Fruit fly (Drosophila melanogaster) whole organism: ENCODE measurements around the gene CG12995.
A peak's percentile ranks its signal among the peaks of the same experiment; 100 is the strongest.

ENCODE experiments used
- CG8478 ChIP-seq: fragments of >200 bp; optimal IDR thresholded peaks from 2 replicates; lab custom pipeline; 2018; ENCODE audit warnings: inconsistent platforms
- Dll ChIP-seq: fragments of >200 bp; optimal IDR thresholded peaks from 2 replicates; lab custom pipeline; 2017
- EcR ChIP-seq, 2 experiments: fragments of >200 bp; optimal IDR thresholded peaks; 2 replicates each; lab custom pipeline; 2017; ENCODE audit warnings: missing biosample characterization in 2 of 2, missing genetic modification characterization in 2 of 2, missing genetic modification reagents in 2 of 2
- pan ChIP-seq: fragments of >200 bp; optimal IDR thresholded peaks from 2 replicates; lab custom pipeline; 2017
- psq ChIP-seq: fragments of >200 bp; optimal IDR thresholded peaks from 2 replicates; lab custom pipeline; 2017
- usp ChIP-seq: fragments of >200 bp; optimal IDR thresholded peaks from 2 replicates; lab custom pipeline; 2017; ENCODE audit warnings: missing biosample characterization, missing genetic modification characterization, mixed read lengths

CG12995 gene

dm6 chrX:17188167-17188566 lies 21.6 kb downstream of the CG12995 start:
- no peak for TF ChIP-seq EcR (GFP tag; optimal IDR thresholded peaks at IDR 0.05; lab: Kevin White, UChicago)
- TF ChIP-seq usp (GFP tag; lab: Kevin White, UChicago), result no peak
- TF ChIP-seq Dll (lab: Kevin White, UChicago), result no peak
- no peak for TF ChIP-seq psq
- no peak for TF ChIP-seq pan
- TF ChIP-seq CG8478, result no peak

- TF ChIP-seq psq (no peak), usp (GFP tag; lab: Kevin White, UChicago) (no peak), pan (no peak), Dll (lab: Kevin White, UChicago) (no peak), CG8478 (no peak), EcR (GFP tag; optimal IDR thresholded peaks at IDR 0.05; lab: Kevin White, UChicago) (no peak)
Observed at dm6 chrX:17187495-17187894, 22.3 kb downstream of the CG12995 start.

DNA sequence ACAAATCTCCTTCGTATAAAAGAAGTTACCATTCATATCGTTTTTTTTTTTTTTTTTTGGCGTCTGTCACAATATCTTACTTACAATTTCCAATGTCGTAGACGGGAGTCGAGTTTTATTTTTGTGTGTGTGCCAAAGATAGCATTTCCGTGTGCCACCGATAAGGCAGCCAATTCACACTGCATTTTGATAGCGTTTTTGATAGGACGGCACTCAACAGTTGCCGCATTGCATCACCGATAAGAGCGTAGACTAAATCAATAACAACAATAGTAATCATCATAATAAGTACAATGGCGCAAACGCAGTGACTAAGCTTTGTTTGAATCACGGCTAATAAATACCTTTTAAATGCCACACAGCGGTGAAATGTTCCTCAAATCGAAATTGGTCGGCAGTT lies 23.4 kb downstream of the CG12995 start:
- TF ChIP-seq EcR (GFP tag; optimal IDR thresholded peaks at IDR 0.05; lab: Kevin White, UChicago), result no peak
- TF ChIP-seq CG8478, result no peak
- no peak for TF ChIP-seq psq

- TF ChIP-seq CG8478 (no peak), usp (GFP tag; lab: Kevin White, UChicago) (no peak), pan (no peak), psq (no peak), Dll (lab: Kevin White, UChicago) (no peak), EcR (GFP tag; optimal IDR thresholded peaks at IDR 0.05; lab: Kevin White, UChicago) (no peak)
Observed at dm6 chrX:17183486-17183885, 26.3 kb downstream of the CG12995 start.

DNA sequence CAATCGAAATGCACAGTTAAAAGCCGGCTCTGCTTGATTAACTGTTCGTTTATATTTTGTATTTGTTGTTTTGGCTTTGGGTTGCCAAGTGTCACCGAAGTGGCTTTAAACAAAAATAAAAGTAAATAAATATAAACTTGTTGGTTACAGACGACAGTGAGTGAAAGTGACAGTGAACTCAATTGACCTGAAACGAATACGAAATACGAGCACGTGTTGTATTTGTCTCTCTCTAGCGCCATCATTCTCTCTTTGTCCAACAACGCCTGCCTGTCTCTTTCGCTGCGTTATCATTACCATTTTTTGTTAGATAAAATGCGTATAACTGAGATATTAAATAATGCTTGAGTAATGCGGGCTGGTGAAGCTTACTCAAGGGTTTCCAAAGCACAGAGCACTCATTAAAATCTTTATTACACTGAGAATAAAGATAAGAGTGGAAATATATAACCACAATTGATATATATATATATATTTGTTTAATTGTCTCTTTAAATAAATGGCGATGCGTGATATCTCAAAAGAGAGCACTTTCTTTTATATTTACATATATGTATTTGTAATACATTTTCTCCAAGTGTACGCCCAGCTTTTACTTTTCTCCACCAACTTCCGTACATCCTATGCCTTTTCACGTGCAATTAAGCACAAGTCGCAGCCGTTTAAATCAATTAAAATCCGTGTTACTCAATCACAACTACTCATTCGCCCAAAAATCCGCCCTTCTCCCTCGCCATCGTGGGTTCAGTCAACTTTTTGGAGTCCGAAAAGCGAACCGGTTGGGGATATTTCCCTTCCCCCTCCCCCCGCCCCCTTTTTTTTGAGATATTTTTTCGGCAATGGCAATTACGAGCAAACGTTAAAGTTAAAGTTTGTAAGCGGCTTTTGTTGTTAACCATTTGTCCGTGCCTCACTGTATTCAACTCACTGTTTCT lies 28.3 kb downstream of the CG12995 start:
- TF ChIP-seq CG8478, result no peak
- no peak for TF ChIP-seq usp (GFP tag; lab: Kevin White, UChicago)
- no peak for TF ChIP-seq Dll (lab: Kevin White, UChicago)
- no peak for TF ChIP-seq psq
- TF ChIP-seq pan, result no peak

DNA sequence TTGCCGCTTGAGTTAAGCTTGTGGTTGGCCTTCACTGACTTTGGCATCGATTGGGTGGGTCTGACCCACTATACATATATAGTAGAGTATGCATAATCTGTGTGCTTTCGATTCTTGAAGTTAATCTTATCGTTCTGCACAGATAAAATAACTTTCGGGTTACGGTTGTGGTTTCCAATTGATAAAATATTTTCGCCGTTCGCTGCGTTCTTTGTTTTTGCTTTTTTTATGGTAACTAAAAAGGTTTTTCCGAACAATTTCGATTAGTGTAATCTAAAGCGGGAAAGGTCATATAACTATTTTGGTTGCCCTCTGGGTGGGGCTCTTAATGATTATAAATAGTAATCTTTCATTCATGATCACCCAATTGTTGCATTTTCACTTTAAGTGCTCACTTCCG lies 29.3 kb downstream of the CG12995 start:
- TF ChIP-seq pan, result no peak
- no peak for TF ChIP-seq Dll (lab: Kevin White, UChicago)
- TF ChIP-seq psq, result no peak
- TF ChIP-seq CG8478, result no peak
- TF ChIP-seq EcR (GFP tag; optimal IDR thresholded peaks at IDR 0.05; lab: Kevin White, UChicago), result no peak
- TF ChIP-seq usp (GFP tag; lab: Kevin White, UChicago), result no peak

DNA sequence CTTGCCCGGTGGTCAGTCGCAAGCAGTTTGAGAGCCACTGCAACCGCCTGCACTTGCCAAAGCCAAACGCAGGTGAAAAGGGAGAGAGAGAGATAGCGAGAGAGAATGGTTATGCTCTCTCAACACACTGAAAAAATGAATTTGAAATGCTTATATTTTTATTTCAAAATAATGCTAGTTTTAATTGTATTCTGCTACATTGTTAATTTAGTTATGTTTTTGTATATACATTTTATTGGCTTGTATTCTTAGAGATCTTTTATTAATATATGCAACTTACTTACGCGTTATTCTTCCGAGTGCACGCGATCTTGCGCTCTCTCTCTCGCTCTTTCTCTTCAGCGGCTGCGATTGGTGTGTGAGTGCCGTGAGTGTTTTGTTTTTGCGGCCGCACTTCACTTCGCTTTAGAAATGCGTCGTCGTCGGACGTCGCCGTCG lies 31.3 kb downstream of the CG12995 start:
- peak; percentile 67 for TF ChIP-seq Dll (lab: Kevin White, UChicago)
- no peak for TF ChIP-seq EcR (GFP tag; optimal IDR thresholded peaks at IDR 0.05; lab: Kevin White, UChicago)
- TF ChIP-seq pan, result no peak
- no peak for TF ChIP-seq psq
- TF ChIP-seq usp (GFP tag; lab: Kevin White, UChicago), result no peak
- TF ChIP-seq CG8478, result no peak

DNA sequence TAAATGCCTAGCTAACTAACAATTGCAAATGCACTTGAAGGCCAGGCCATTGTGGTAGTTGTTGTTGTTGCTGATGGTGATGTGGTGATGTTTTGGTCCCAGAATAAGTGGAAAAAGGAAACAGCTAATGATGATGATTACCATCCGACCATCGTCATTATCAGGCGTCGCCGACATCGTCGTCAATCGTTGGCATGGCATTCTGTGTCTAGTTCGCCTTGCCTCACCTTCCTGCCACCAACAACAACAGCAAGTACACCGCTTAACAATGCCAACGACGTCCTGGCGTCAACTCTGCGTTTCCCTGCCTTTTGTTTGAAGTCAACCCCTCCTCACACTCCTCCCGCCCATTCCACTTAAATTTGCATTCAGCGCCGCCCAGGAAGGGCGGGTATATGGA lies 32.2 kb downstream of the CG12995 start:
- TF ChIP-seq pan (no peak), EcR (GFP tag; optimal IDR thresholded peaks at IDR 0.05; lab: Kevin White, UChicago) (no peak), psq (no peak), usp (GFP tag; lab: Kevin White, UChicago) (no peak), Dll (lab: Kevin White, UChicago) (no peak), CG8478 (no peak)

DNA sequence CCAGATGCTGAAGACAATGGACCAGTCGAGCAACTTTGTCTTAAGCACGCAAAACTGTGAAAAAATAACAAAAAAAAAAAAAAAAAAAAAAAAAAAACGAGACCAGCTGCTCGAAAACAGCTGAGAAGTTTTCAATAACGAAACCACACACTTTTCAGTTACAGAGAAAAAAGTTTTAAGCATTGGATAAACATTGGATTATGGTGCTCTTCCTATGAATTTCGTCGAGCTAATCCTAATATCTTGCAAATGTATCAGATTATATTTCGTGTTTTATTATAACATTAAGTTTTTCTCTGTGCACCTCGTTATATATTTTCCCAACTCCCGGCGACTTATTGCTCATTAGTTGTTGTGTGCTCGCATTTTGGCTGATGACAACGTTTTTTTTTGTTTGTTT lies 33.3 kb downstream of the CG12995 start:
- TF ChIP-seq psq, result no peak
- TF ChIP-seq pan, result no peak
- TF ChIP-seq EcR (GFP tag; optimal IDR thresholded peaks at IDR 0.05; lab: Kevin White, UChicago), result no peak
- TF ChIP-seq usp (GFP tag; lab: Kevin White, UChicago), result no peak
- no peak for TF ChIP-seq Dll (lab: Kevin White, UChicago)

DNA sequence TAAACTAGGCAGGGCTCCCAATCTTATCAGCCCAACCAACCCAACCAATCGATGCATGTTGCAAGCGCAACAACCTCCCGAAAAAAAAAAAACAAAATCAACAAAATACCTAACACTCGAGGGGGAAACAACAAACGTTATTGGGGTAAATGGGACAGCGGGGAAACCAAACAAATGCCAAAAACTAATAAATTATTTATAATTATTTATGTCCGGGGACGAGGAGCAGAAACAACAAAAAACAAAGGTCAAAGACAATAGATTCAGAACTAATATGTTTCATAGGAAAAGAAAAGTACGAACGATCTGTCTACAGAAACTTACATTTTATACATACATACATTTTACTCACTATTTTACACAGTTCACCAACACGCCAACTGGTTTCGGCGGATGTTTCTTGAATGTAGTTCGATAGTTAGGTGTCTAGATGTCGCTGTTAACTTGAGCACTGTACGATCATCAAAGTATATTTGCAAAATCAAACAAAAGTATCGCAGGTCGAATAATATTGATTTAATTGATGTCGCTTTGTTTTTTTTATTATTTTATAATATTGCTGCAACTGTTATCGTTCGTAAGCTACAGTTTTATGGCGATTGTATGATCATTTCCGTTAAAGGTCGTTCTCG lies 34.1 kb downstream of the CG12995 start:
- TF ChIP-seq EcR (GFP tag; optimal IDR thresholded peaks at IDR 0.05; lab: Kevin White, UChicago), result no peak
- no peak for TF ChIP-seq Dll (lab: Kevin White, UChicago)
- TF ChIP-seq psq, result no peak
- no peak for TF ChIP-seq CG8478
- TF ChIP-seq usp (GFP tag; lab: Kevin White, UChicago), result no peak
- TF ChIP-seq pan, result no peak

DNA sequence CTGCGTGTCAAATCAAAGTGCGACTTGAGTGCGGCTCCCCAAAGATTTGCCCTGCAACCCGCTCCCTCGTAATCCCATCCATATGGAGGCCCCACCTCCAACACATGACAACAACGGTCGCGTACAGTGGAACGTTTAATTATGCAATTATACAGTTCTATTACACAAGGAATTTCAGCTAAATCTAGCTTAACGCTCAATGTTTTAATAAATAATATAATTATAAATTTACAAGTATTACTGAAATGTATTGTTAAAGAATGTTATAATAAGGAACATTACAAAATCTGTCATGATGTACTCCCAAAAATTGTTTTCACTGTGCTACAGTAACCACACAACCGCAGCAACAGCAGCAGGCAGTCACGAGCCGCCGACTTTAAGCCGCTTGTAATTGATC lies 35.7 kb downstream of the CG12995 start:
- TF ChIP-seq psq, result no peak

- no peak for TF ChIP-seq psq
- TF ChIP-seq EcR (GFP tag; optimal IDR thresholded peaks at IDR 0.05; lab: Kevin White, UChicago), result no peak
- TF ChIP-seq Dll (lab: Kevin White, UChicago), result no peak
- TF ChIP-seq pan, result no peak
- TF ChIP-seq CG8478, result no peak
- TF ChIP-seq usp (GFP tag; lab: Kevin White, UChicago), result no peak
Observed at dm6 chrX:17172777-17173315, 37.0 kb downstream of the CG12995 start.

- TF ChIP-seq CG8478 (no peak), usp (GFP tag; lab: Kevin White, UChicago) (no peak), EcR (GFP tag; optimal IDR thresholded peaks at IDR 0.05; lab: Kevin White, UChicago) (no peak), psq (no peak), Dll (lab: Kevin White, UChicago) (no peak), pan (no peak)
Observed at dm6 chrX:17172123-17172522, 37.7 kb downstream of the CG12995 start.
